Fruit fly (Drosophila melanogaster) whole organism, embryonic: Measurements from ENCODE around the gene trr.

ENCODE experiments used
- ATbp ChIP-seq: fragments of 200-800 bp; sonication (Bioruptor generic); optimal IDR thresholded peaks from 2 replicates; lab custom pipeline; 2017; ENCODE audit warnings: missing biosample characterization, mild to moderate bottlenecking, missing genetic modification characterization, missing genetic modification reagents
- Bteb2 ChIP-seq: fragments of 200-800 bp; sonication (Bioruptor generic); optimal IDR thresholded peaks from 2 replicates; lab custom pipeline; 2016; ENCODE audit warnings: missing biosample characterization, missing genetic modification characterization
- CG10654 ChIP-seq: fragments of 200-800 bp; sonication (Bioruptor generic); optimal IDR thresholded peaks from 2 replicates; lab custom pipeline; 2016; ENCODE audit warnings: missing biosample characterization, missing genetic modification characterization
- CG10959 ChIP-seq: fragments of 200-800 bp; sonication (Bioruptor generic); IDR thresholded peaks from 2 replicates; pipeline ENCODE4 v1.3.6; 2022; ENCODE audit warnings: missing biosample characterization, missing genetic modification characterization
- CG10979 ChIP-seq: fragments of 200-800 bp; sonication (Bioruptor generic); optimal IDR thresholded peaks from 2 replicates; lab custom pipeline; 2018; ENCODE audit warnings: missing biosample characterization, mild to moderate bottlenecking, missing genetic modification characterization, moderate library complexity
- CG11398 ChIP-seq: fragments of 200-800 bp; sonication (Bioruptor generic); optimal IDR thresholded peaks from 2 replicates; lab custom pipeline; 2016; ENCODE audit warnings: missing biosample characterization, missing genetic modification characterization
- CG11456 ChIP-seq: fragments of 200-800 bp; sonication (Bioruptor generic); IDR thresholded peaks from 3 replicates; pipeline ENCODE4 v1.3.6; 2022; ENCODE audit warnings: missing biosample characterization, missing genetic modification characterization
- CG14050 ChIP-seq: fragments of 200-800 bp; sonication (Bioruptor generic); IDR thresholded peaks from 3 replicates; pipeline ENCODE4 v1.3.6; 2022; ENCODE audit warnings: missing biosample characterization, missing genetic modification characterization
- CG15073 ChIP-seq: fragments of 200-800 bp; sonication (Bioruptor generic); optimal IDR thresholded peaks from 2 replicates; lab custom pipeline; 2016; ENCODE audit warnings: missing biosample characterization, missing genetic modification characterization
- CG1529 ChIP-seq: fragments of 200-800 bp; sonication (Bioruptor generic); optimal IDR thresholded peaks from 3 replicates; lab custom pipeline; 2018; ENCODE audit warnings: missing biosample characterization, missing genetic modification characterization
- CG15514 ChIP-seq: fragments of 200-800 bp; sonication (Bioruptor generic); optimal IDR thresholded peaks from 3 replicates; lab custom pipeline; 2017; ENCODE audit warnings: missing biosample characterization, missing genetic modification characterization, mild to moderate bottlenecking, moderate library complexity, missing genetic modification reagents
- CG16779 ChIP-seq: fragments of 200-800 bp; sonication (Bioruptor generic); IDR thresholded peaks from 2 replicates; pipeline ENCODE4 v1.3.6; 2022; ENCODE audit warnings: missing biosample characterization, missing genetic modification characterization
- CG17829 ChIP-seq: fragments of 200-800 bp; optimal IDR thresholded peaks from 2 replicates; lab custom pipeline; 2019; ENCODE audit warnings: missing biosample characterization, mild to moderate bottlenecking, missing genetic modification characterization, moderate library complexity
- CG30431 ChIP-seq: fragments of 200-800 bp; sonication (Bioruptor generic); optimal IDR thresholded peaks from 2 replicates; lab custom pipeline; 2017; ENCODE audit warnings: missing biosample characterization, missing genetic modification characterization
- CG31224 ChIP-seq: fragments of 200-800 bp; sonication (Bioruptor generic); IDR thresholded peaks from 2 replicates; pipeline ENCODE4 v1.3.6; 2022; ENCODE audit warnings: missing biosample characterization, missing genetic modification characterization
- CG32772 ChIP-seq: fragments of 200-800 bp; sonication (Bioruptor generic); IDR thresholded peaks from 2 replicates; pipeline ENCODE4 v1.3.6; 2022; ENCODE audit warnings: missing biosample characterization, missing genetic modification characterization
- CG3407 ChIP-seq: fragments of 200-800 bp; sonication (Bioruptor generic); optimal IDR thresholded peaks from 2 replicates; lab custom pipeline; 2018; ENCODE audit warnings: missing biosample characterization, mild to moderate bottlenecking, missing genetic modification characterization
- CG3726 ChIP-seq: fragments of 200-800 bp; sonication (Bioruptor generic); IDR thresholded peaks from 3 replicates; pipeline ENCODE4, ENCODE4 v1.3.6; 2022; ENCODE audit warnings: missing biosample characterization, missing genetic modification characterization
- CG5180 ChIP-seq: fragments of 200-800 bp; sonication (Bioruptor generic); optimal IDR thresholded peaks from 3 replicates; lab custom pipeline; 2017; ENCODE audit warnings: missing biosample characterization, missing genetic modification characterization, mild to moderate bottlenecking, moderate library complexity, missing genetic modification reagents
- CG6689 ChIP-seq: fragments of 200-800 bp; sonication (Bioruptor generic); IDR thresholded peaks from 2 replicates; pipeline ENCODE4 v1.3.6; 2022; ENCODE audit warnings: missing biosample characterization, missing genetic modification characterization
- CG8290 ChIP-seq, 3 experiments: fragments of 200-800 bp; sonication (Bioruptor generic); optimal IDR thresholded peaks; 2 replicates each; lab custom pipeline; 2016 to 2019; ENCODE audit warnings: missing biosample characterization in 3 of 3, missing genetic modification characterization in 3 of 3, mild to moderate bottlenecking in 2 of 3, moderate library complexity in 1 of 3
- CG9437 ChIP-seq: fragments of 200-800 bp; sonication (Bioruptor generic); optimal IDR thresholded peaks from 2 replicates; lab custom pipeline; 2018; ENCODE audit warnings: missing biosample characterization, mild to moderate bottlenecking, missing genetic modification characterization
- CG9797 ChIP-seq: fragments of 200-800 bp; sonication (Bioruptor generic); optimal IDR thresholded peaks from 3 replicates; lab custom pipeline; 2018; ENCODE audit warnings: missing biosample characterization, mild to moderate bottlenecking, missing genetic modification characterization
- Deaf1 ChIP-seq: fragments of 200-800 bp; optimal IDR thresholded peaks from 3 replicates; lab custom pipeline; 2019; ENCODE audit warnings: missing biosample characterization, mild to moderate bottlenecking, missing genetic modification characterization, moderate library complexity
- Dip3 ChIP-seq: fragments of 200-800 bp; sonication (Bioruptor generic); optimal IDR thresholded peaks from 3 replicates; lab custom pipeline; 2016; ENCODE audit warnings: missing biosample characterization, missing genetic modification characterization
- Fer3 ChIP-seq: fragments of 200-800 bp; sonication (Bioruptor generic); optimal IDR thresholded peaks from 2 replicates; lab custom pipeline; 2018; ENCODE audit warnings: missing biosample characterization, mild to moderate bottlenecking, missing genetic modification characterization, moderate library complexity
- Hmx ChIP-seq: fragments of 200-800 bp; sonication (Bioruptor generic); optimal IDR thresholded peaks from 2 replicates; lab custom pipeline; 2016; ENCODE audit warnings: missing biosample characterization, missing genetic modification characterization
- Mrtf ChIP-seq: fragments of 200-800 bp; sonication (Bioruptor generic); IDR thresholded peaks from 3 replicates; pipeline ENCODE4 v1.3.6; 2022; ENCODE audit warnings: missing biosample characterization, missing genetic modification characterization
- NFAT ChIP-seq: fragments of 200-800 bp; sonication (Bioruptor generic); IDR thresholded peaks from 2 replicates; pipeline ENCODE4 v1.3.6; 2022; ENCODE audit warnings: missing biosample characterization, missing genetic modification characterization
- Nf-YB ChIP-seq: fragments of 200-800 bp; sonication (Bioruptor generic); optimal IDR thresholded peaks from 3 replicates; lab custom pipeline; 2019; ENCODE audit warnings: missing biosample characterization, mild to moderate bottlenecking, missing genetic modification characterization, moderate library complexity
- Oli ChIP-seq: fragments of 200-800 bp; sonication (Bioruptor generic); optimal IDR thresholded peaks from 2 replicates; lab custom pipeline; 2018; ENCODE audit warnings: missing biosample characterization, mild to moderate bottlenecking, missing genetic modification characterization, moderate library complexity
- Ravus ChIP-seq: fragments of 200-800 bp; sonication (Bioruptor generic); IDR thresholded peaks from 2 replicates; pipeline ENCODE4 v1.3.6; 2022; ENCODE audit warnings: missing biosample characterization, missing genetic modification characterization
- Sox100B ChIP-seq: fragments of 200-800 bp; sonication (Bioruptor generic); optimal IDR thresholded peaks from 3 replicates; lab custom pipeline; 2018; ENCODE audit warnings: missing biosample characterization, mild to moderate bottlenecking, missing genetic modification characterization
- chinmo ChIP-seq: fragments of 200-800 bp; sonication (Bioruptor generic); IDR thresholded peaks from 4 replicates; pipeline ENCODE4 v1.3.6; 2022; ENCODE audit warnings: missing biosample characterization, missing genetic modification characterization; ENCODE audit not compliant: partially characterized antibody
- chn ChIP-seq: fragments of 200-800 bp; sonication (Bioruptor generic); optimal IDR thresholded peaks from 2 replicates; lab custom pipeline; 2016; ENCODE audit warnings: missing biosample characterization, missing genetic modification characterization
- da ChIP-seq: fragments of 200-800 bp; sonication (Bioruptor generic); optimal IDR thresholded peaks from 2 replicates; lab custom pipeline; 2016; ENCODE audit warnings: missing biosample characterization, missing genetic modification characterization
- dpn ChIP-seq, 2 experiments: fragments of 200-800 bp; sonication (Bioruptor generic); optimal IDR thresholded peaks; 3 replicates each; lab custom pipeline; 2016; ENCODE audit warnings: missing biosample characterization in 2 of 2, missing genetic modification characterization in 2 of 2
- esg ChIP-seq: fragments of 200-800 bp; sonication (Bioruptor generic); conservative IDR thresholded peaks from 2 replicates; pipeline ENCODE4 v1.3.6; 2022; ENCODE audit warnings: missing biosample characterization, missing genetic modification characterization
- ftz-f1 ChIP-seq: fragments of 200-800 bp; sonication (Bioruptor generic); optimal IDR thresholded peaks from 2 replicates; lab custom pipeline; 2016; ENCODE audit warnings: missing biosample characterization, missing genetic modification characterization
- gce ChIP-seq: fragments of 200-800 bp; sonication (Bioruptor generic); IDR thresholded peaks from 3 replicates; pipeline ENCODE4 v1.3.6; 2022; ENCODE audit warnings: missing biosample characterization, missing genetic modification characterization
- gfzf ChIP-seq: fragments of 200-800 bp; sonication (Bioruptor generic); optimal IDR thresholded peaks from 2 replicates; lab custom pipeline; 2016; ENCODE audit warnings: missing biosample characterization, mild to moderate bottlenecking, missing genetic modification characterization, moderate library complexity
- jumu ChIP-seq: fragments of 200-800 bp; sonication (Bioruptor generic); optimal IDR thresholded peaks from 3 replicates; lab custom pipeline; 2016; ENCODE audit warnings: missing biosample characterization, missing genetic modification characterization
- lbe ChIP-seq: fragments of 200-800 bp; sonication (Bioruptor generic); optimal IDR thresholded peaks from 2 replicates; lab custom pipeline; 2016; ENCODE audit warnings: missing biosample characterization, mild to moderate bottlenecking, missing genetic modification characterization
- odd ChIP-seq: fragments of 200-800 bp; sonication (Bioruptor generic); optimal IDR thresholded peaks from 2 replicates; lab custom pipeline; 2017; ENCODE audit warnings: missing biosample characterization, mild to moderate bottlenecking, missing genetic modification characterization
- otp ChIP-seq: fragments of 200-800 bp; sonication (Bioruptor generic); IDR thresholded peaks from 3 replicates; pipeline ENCODE4, ENCODE4 v1.3.6; 2022; ENCODE audit warnings: missing biosample characterization, missing genetic modification characterization
- peb ChIP-seq: fragments of 200-800 bp; sonication (Bioruptor generic); IDR thresholded peaks from 2 replicates; pipeline ENCODE4 v1.3.6; 2022; ENCODE audit warnings: missing biosample characterization, missing genetic modification characterization
- sim ChIP-seq: fragments of 200-800 bp; sonication (Bioruptor generic); IDR thresholded peaks from 2 replicates; pipeline ENCODE4 v1.3.6; 2022; ENCODE audit warnings: missing biosample characterization, missing genetic modification characterization
- stwl ChIP-seq: fragments of 200-800 bp; sonication (Bioruptor generic); optimal IDR thresholded peaks from 3 replicates; lab custom pipeline; 2018; ENCODE audit warnings: missing biosample characterization, mild to moderate bottlenecking, missing genetic modification characterization, moderate library complexity
- tap ChIP-seq: fragments of 200-800 bp; optimal IDR thresholded peaks from 3 replicates; lab custom pipeline; 2019; ENCODE audit warnings: missing biosample characterization, mild to moderate bottlenecking, missing genetic modification characterization, moderate library complexity
- unpg ChIP-seq: fragments of 200-800 bp; sonication (Bioruptor generic); optimal IDR thresholded peaks from 3 replicates; lab custom pipeline; 2018; ENCODE audit warnings: missing biosample characterization, mild to moderate bottlenecking, missing genetic modification characterization, moderate library complexity

The trr gene

DNA sequence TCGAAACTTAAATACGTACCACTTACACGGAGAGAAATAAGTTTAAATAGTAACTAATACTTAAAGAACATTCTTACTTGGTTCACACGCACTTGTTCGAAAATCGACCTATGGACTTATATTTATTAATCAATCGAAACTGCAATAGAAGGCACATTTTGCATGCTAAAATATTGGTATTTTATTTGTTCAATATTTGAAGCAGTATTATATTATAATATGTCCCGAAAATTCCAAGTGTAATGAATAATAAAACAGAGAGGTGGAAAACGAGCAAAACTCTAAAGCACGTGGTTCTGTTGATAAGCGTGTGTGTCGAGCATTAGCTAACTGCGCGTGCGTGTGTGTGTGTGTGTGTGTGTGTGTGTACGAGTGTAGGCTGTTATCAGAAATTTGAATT is 39.8 kb downstream of the trr start (continued):
- no peak; the same call in 2 of the 3 replicates for TF ChIP-seq gce (GFP tag; lab: Robert Waterston, UW)
- TF ChIP-seq lbe (GFP tag; lab: Kevin White, UChicago) = peak; percentile 22
- peak; percentile 76 for TF ChIP-seq CG9437 (GFP tag; lab: Kevin White, UChicago)
- TF ChIP-seq CG6689 = peak; percentile 71
- TF ChIP-seq CG10979 (tag; lab: Kevin White, UChicago) = peak; percentile 76
- TF ChIP-seq CG16779 (GFP tag; lab: Robert Waterston, UW) = 0 out of 2 replicates have a peak, but pooled peaks have one; percentile 27
- TF ChIP-seq CG3407 (GFP tag; lab: Kevin White, UChicago) = peak; percentile 46
- TF ChIP-seq unpg (GFP tag; lab: Kevin White, UChicago) = peak; percentile 91
- peak; percentile 84 for TF ChIP-seq Dip3 (GFP tag; lab: Kevin White, UChicago)
- peak; percentile 61; the same call in 2 of the 3 replicates for TF ChIP-seq CG14050 (GFP tag; lab: Robert Waterston, UW)
- peak; percentile 65 for TF ChIP-seq Nf-YB (GFP tag; lab: Kevin White, UChicago)
- TF ChIP-seq CG8290 (GFP tag; optimal IDR thresholded peaks at IDR 0.05; lab: Kevin White, UChicago) = no peak
- TF ChIP-seq CG8290 (tag; optimal IDR thresholded peaks at IDR 0.05; lab: Kevin White, UChicago) = peak in 1 of 2 experiments; percentile 88
- 0 out of 3 replicates have a peak, but pooled peaks have one; percentile 41 for TF ChIP-seq CG3726
- TF ChIP-seq CG30431 (GFP tag; lab: Kevin White, UChicago) = peak; percentile 72
- peak; percentile 67 for TF ChIP-seq esg (GFP tag; lab: Robert Waterston, UW)
- peak; percentile 80 for TF ChIP-seq CG31224 (GFP tag; lab: Robert Waterston, UW)
- peak; percentile 74 for TF ChIP-seq Deaf1 (tag; lab: Kevin White, UChicago)
- TF ChIP-seq dpn (GFP tag; optimal IDR thresholded peaks at IDR 0.05; lab: Kevin White, UChicago) = peak; percentile 82 to 86
- TF ChIP-seq Fer3 (tag; lab: Kevin White, UChicago) = peak; percentile 93
- TF ChIP-seq Ravus (GFP tag; lab: Robert Waterston, UW) = peak; percentile 39; the same call in 1 of the 2 replicates
- peak; percentile 74 for TF ChIP-seq odd (GFP tag; lab: Kevin White, UChicago)
- peak; percentile 62 for TF ChIP-seq ftz-f1 (GFP tag; lab: Kevin White, UChicago)
- TF ChIP-seq Mrtf (GFP tag; lab: Robert Waterston, UW) = peak; percentile 61; the same call in 2 of the 3 replicates
- no peak for TF ChIP-seq chinmo (GFP tag; lab: Robert Waterston, UW)
- no peak for TF ChIP-seq CG15073 (GFP tag; lab: Kevin White, UChicago)
- peak; percentile 56 for TF ChIP-seq jumu (GFP tag; lab: Kevin White, UChicago)
- peak; percentile 70 for TF ChIP-seq CG32772 (GFP tag; lab: Robert Waterston, UW)
- peak; percentile 72 for TF ChIP-seq ATbp (GFP tag; lab: Kevin White, UChicago)
- peak; percentile 65 for TF ChIP-seq chn (GFP tag; lab: Kevin White, UChicago)
- peak; percentile 85 for TF ChIP-seq CG15514
- peak; percentile 14 for TF ChIP-seq da
- peak; percentile 54 for TF ChIP-seq CG1529
- TF ChIP-seq CG11398 (GFP tag; lab: Kevin White, UChicago) = peak; percentile 35
- TF ChIP-seq CG5180 = peak; percentile 67
- peak; percentile 67 for TF ChIP-seq CG10654 (GFP tag; lab: Kevin White, UChicago)
- peak; percentile 64 for TF ChIP-seq Hmx
- peak; percentile 81 for TF ChIP-seq Sox100B (GFP tag; lab: Kevin White, UChicago)
- TF ChIP-seq stwl (tag; lab: Kevin White, UChicago) = no peak
- TF ChIP-seq sim (GFP tag; lab: Robert Waterston, UW) = peak; percentile 43; the same call in 1 of the 2 replicates
- TF ChIP-seq NFAT = peak; percentile 74; the same call in 1 of the 2 replicates
- no peak for TF ChIP-seq gfzf (GFP tag; lab: Kevin White, UChicago)
- peak; percentile 85 for TF ChIP-seq Oli (tag; lab: Kevin White, UChicago)
- TF ChIP-seq CG17829 = peak; percentile 81
- TF ChIP-seq CG10959 = peak; percentile 43
- no peak for TF ChIP-seq CG9797 (GFP tag; lab: Kevin White, UChicago)
- TF ChIP-seq CG11456 (GFP tag; lab: Robert Waterston, UW) = peak; percentile 83
- TF ChIP-seq otp (GFP tag; lab: Robert Waterston, UW) = no peak
- TF ChIP-seq Bteb2 = peak; percentile 82
- TF ChIP-seq peb = peak; percentile 37; the same call in 1 of the 2 replicates
- peak; percentile 80 for TF ChIP-seq tap (tag; lab: Kevin White, UChicago)
